Worm (Caenorhabditis elegans) whole organism, L2 larva: ENCODE results near the gene nduf-2.2.

ENCODE experiments used
- fos-1 ChIP-seq: fragments of 150-350 bp; optimal IDR thresholded peaks from 2 replicates; lab custom pipeline; 2014; ENCODE audit warnings: missing biosample characterization, missing genetic modification characterization
- unc-55 ChIP-seq: fragments of 150-350 bp; sonication (generic microtip); optimal IDR thresholded peaks from 3 replicates; lab custom pipeline; 2014; ENCODE audit warnings: missing biosample characterization, missing genetic modification reagents, missing genetic modification characterization

ce11 chrIII:6419409-6419944 is 45.5 kb upstream of the nduf-2.2 start, which contains the start of gene atgl-1:
- no peak for TF ChIP-seq unc-55 (GFP tag; lab: Kevin White, UChicago)
- TF ChIP-seq fos-1 (tag; lab: Kevin White, UChicago), result peak; percentile 17
